Worm (Caenorhabditis elegans) whole organism, L4 larva: ENCODE data around the gene F26A1.8.

ENCODE experiments used
- arid-1 ChIP-seq: fragments of 200-800 bp; sonication (Bioruptor generic); conservative IDR thresholded peaks from 2 replicates; pipeline ENCODE4 v1.3.6; 2022; ENCODE audit warnings: missing genetic modification reagents, missing genetic modification characterization, missing compliant biosample characterization
- ceh-32 ChIP-seq: sonication (generic microtip); optimal IDR thresholded peaks from 2 replicates; lab custom pipeline; 2016; ENCODE audit warnings: mild to moderate bottlenecking, missing genetic modification characterization, missing compliant biosample characterization; ENCODE audit not compliant: poor library complexity
- ceh-62 ChIP-seq: sonication (generic microtip); optimal IDR thresholded peaks from 2 replicates; lab custom pipeline; 2017; ENCODE audit warnings: missing biosample characterization, missing genetic modification characterization
- dpl-1 ChIP-seq: fragments of 150-350 bp; optimal IDR thresholded peaks from 2 replicates; lab custom pipeline; 2014; ENCODE audit warnings: missing biosample characterization, missing genetic modification reagents, missing genetic modification characterization
- hmg-1.1 ChIP-seq: fragments of 200-800 bp; sonication (Bioruptor generic); IDR thresholded peaks from 2 replicates; pipeline ENCODE4 v1.3.6; 2022; ENCODE audit warnings: missing genetic modification reagents, missing genetic modification characterization, missing compliant biosample characterization
- mep-1 ChIP-seq: fragments of 150-350 bp; sonication (generic microtip); optimal IDR thresholded peaks from 3 replicates; lab custom pipeline; 2014; ENCODE audit warnings: missing biosample characterization, missing genetic modification characterization
- nhr-102 ChIP-seq: sonication (generic microtip); optimal IDR thresholded peaks from 2 replicates; lab custom pipeline; 2016; ENCODE audit warnings: mild to moderate bottlenecking, missing genetic modification characterization, moderate library complexity, missing compliant biosample characterization
- nhr-25 ChIP-seq: sonication (generic microtip); optimal IDR thresholded peaks from 2 replicates; lab custom pipeline; 2017; ENCODE audit warnings: missing genetic modification characterization, mild to moderate bottlenecking, missing compliant biosample characterization, antibody characterized with exemption, moderate library complexity, borderline replicate concordance; ENCODE audit not compliant: insufficient read depth
- zag-1 ChIP-seq: fragments of 150-350 bp; optimal IDR thresholded peaks from 2 replicates; lab custom pipeline; 2014; ENCODE audit warnings: missing biosample characterization, missing genetic modification characterization

- no peak for TF ChIP-seq ceh-62 (tag; lab: Kevin White, UChicago)
- no peak for TF ChIP-seq nhr-102
- TF ChIP-seq ceh-32 (tag; lab: Kevin White, UChicago) = no peak
- TF ChIP-seq hmg-1.1 (GFP tag; lab: Robert Waterston, UW) = no peak
- TF ChIP-seq dpl-1 (GFP tag; lab: Kevin White, UChicago) = no peak
- TF ChIP-seq mep-1 = no peak
- no peak for TF ChIP-seq zag-1 (tag; lab: Kevin White, UChicago)
- no peak for TF ChIP-seq arid-1 (GFP tag; lab: Robert Waterston, UW)
- no peak for TF ChIP-seq nhr-25 (tag; lab: Kevin White, UChicago)
Measured at ce11 chrIII:4866762-4867161, 44.7 kb upstream of the F26A1.8 start, which contains the start of gene C35D10.17.
